Worm (Caenorhabditis elegans) whole organism, L1 larva: ENCODE measurements around the gene C53A5.13.

ENCODE experiments used
- C04F5.9 ChIP-seq: sonication (generic microtip); optimal IDR thresholded peaks from 2 replicates; lab custom pipeline; 2016; ENCODE audit warnings: missing genetic modification characterization, missing compliant biosample characterization
- C16A3.4 ChIP-seq: fragments of 150-350 bp; optimal IDR thresholded peaks from 2 replicates; lab custom pipeline; 2014; ENCODE audit warnings: missing biosample characterization, missing genetic modification characterization
- Y116A8C.19 ChIP-seq: sonication (generic microtip); optimal IDR thresholded peaks from 2 replicates; lab custom pipeline; 2016; ENCODE audit warnings: missing compliant biosample characterization, missing genetic modification characterization, borderline replicate concordance
- aly-2 ChIP-seq: fragments of 150-350 bp; optimal IDR thresholded peaks from 2 replicates; lab custom pipeline; 2014; ENCODE audit warnings: missing biosample characterization, missing genetic modification characterization
- blmp-1 ChIP-seq: fragments of 150-350 bp; optimal IDR thresholded peaks from 2 replicates; lab custom pipeline; 2014; ENCODE audit warnings: missing biosample characterization, missing genetic modification characterization
- ceh-63 ChIP-seq: fragments of 200-800 bp; sonication (Bioruptor generic); optimal IDR thresholded peaks from 2 replicates; lab custom pipeline; 2018; ENCODE audit warnings: mild to moderate bottlenecking, missing genetic modification characterization, missing compliant biosample characterization
- ceh-82 ChIP-seq, 3 experiments: fragments of 150-350 bp in 1 of 3; sonication (generic microtip) in 2 of 3; optimal IDR thresholded peaks; 2 replicates each; lab custom pipeline; 2014 to 2017; ENCODE audit warnings: missing biosample characterization in 3 of 3, missing genetic modification characterization in 3 of 3
- ceh-88 ChIP-seq: fragments of 200-800 bp; sonication (Bioruptor generic); IDR thresholded peaks from 2 replicates; pipeline ENCODE4 v1.3.6; 2022; ENCODE audit warnings: missing genetic modification characterization, missing compliant biosample characterization
- ceh-90 ChIP-seq: sonication (generic microtip); optimal IDR thresholded peaks from 2 replicates; lab custom pipeline; 2016; ENCODE audit warnings: missing genetic modification characterization, missing compliant biosample characterization
- ces-1 ChIP-seq: fragments of 150-350 bp; optimal IDR thresholded peaks from 2 replicates; lab custom pipeline; 2014; ENCODE audit warnings: missing biosample characterization, missing genetic modification reagents, missing genetic modification characterization
- dpl-1 ChIP-seq, 3 experiments: fragments of 150-350 bp in 2 of 3; sonication (generic microtip) in 1 of 3; optimal IDR thresholded peaks; 2 replicates each; lab custom pipeline; 2014 to 2017; ENCODE audit warnings: missing biosample characterization in 3 of 3, missing genetic modification characterization in 3 of 3, missing genetic modification reagents in 3 of 3
- efl-1 ChIP-seq, 4 experiments: fragments of 150-350 bp; optimal IDR thresholded peaks in 3 of 4; peaks in 1 of 4; 1 replicate in 1 of 4; 2 replicates in 3 of 4; lab custom pipeline; 2014; ENCODE audit warnings: missing biosample characterization in 2 of 4, missing genetic modification characterization in 2 of 4, missing genetic modification reagents in 2 of 4
- efl-3 ChIP-seq: fragments of 200-800 bp; sonication (Bioruptor generic); optimal IDR thresholded peaks from 2 replicates; lab custom pipeline; 2018; ENCODE audit warnings: mild to moderate bottlenecking, missing genetic modification characterization, missing compliant biosample characterization
- egl-13 ChIP-seq: sonication (generic microtip); optimal IDR thresholded peaks from 2 replicates; lab custom pipeline; 2016; ENCODE audit warnings: missing genotype, missing genetic modification reagents, missing genetic modification characterization, missing compliant biosample characterization
- elt-2 ChIP-seq: sonication (generic microtip); optimal IDR thresholded peaks from 2 replicates; lab custom pipeline; 2016; ENCODE audit warnings: missing genetic modification characterization, mild to moderate bottlenecking, inconsistent platforms, missing compliant biosample characterization, missing genetic modification reagents
- elt-3 ChIP-seq, 6 experiments: fragments of 150-350 bp in 1 of 6; sonication (generic microtip); optimal IDR thresholded peaks; 2 replicates each; lab custom pipeline; 2017 to 2018; ENCODE audit warnings: missing biosample characterization in 6 of 6, missing genetic modification characterization in 6 of 6, inconsistent platforms in 1 of 6
- ets-5 ChIP-seq: fragments of 200-800 bp; sonication (Bioruptor generic); IDR thresholded peaks from 2 replicates; pipeline ENCODE4 v1.3.6; 2022; ENCODE audit warnings: missing genetic modification characterization, missing compliant biosample characterization
- fkh-4 ChIP-seq: sonication (generic microtip); optimal IDR thresholded peaks from 2 replicates; lab custom pipeline; 2016; ENCODE audit warnings: missing compliant biosample characterization, missing genetic modification characterization, borderline replicate concordance
- fkh-8 ChIP-seq: sonication (generic microtip); optimal IDR thresholded peaks from 2 replicates; lab custom pipeline; 2016; ENCODE audit warnings: mild to moderate bottlenecking, missing genetic modification characterization, missing compliant biosample characterization
- fos-1 ChIP-seq: fragments of 150-350 bp; optimal IDR thresholded peaks from 2 replicates; lab custom pipeline; 2014; ENCODE audit warnings: missing biosample characterization, missing genetic modification characterization
- hlh-17 ChIP-seq: fragments of 200-800 bp; sonication (Bioruptor generic); optimal IDR thresholded peaks from 2 replicates; lab custom pipeline; 2018; ENCODE audit warnings: missing genetic modification characterization, mild to moderate bottlenecking, missing compliant biosample characterization, moderate library complexity, borderline replicate concordance
- irx-1 ChIP-seq: sonication (generic microtip); optimal IDR thresholded peaks from 2 replicates; lab custom pipeline; 2016; ENCODE audit warnings: missing genetic modification characterization, missing compliant biosample characterization
- lin-13 ChIP-seq: fragments of 150-350 bp; optimal IDR thresholded peaks from 2 replicates; lab custom pipeline; 2014; ENCODE audit warnings: missing biosample characterization, missing genetic modification reagents, missing genetic modification characterization
- lin-14 ChIP-seq: fragments of 200-800 bp; sonication (Bioruptor generic); optimal IDR thresholded peaks from 2 replicates; lab custom pipeline; 2018; ENCODE audit warnings: mild to moderate bottlenecking, missing genetic modification characterization, moderate library complexity, missing compliant biosample characterization
- lin-35 ChIP-seq, 2 experiments: fragments of 150-350 bp; optimal IDR thresholded peaks; 2 replicates each; lab custom pipeline; 2014; ENCODE audit warnings: missing biosample characterization in 2 of 2, missing genetic modification characterization in 2 of 2, missing genetic modification reagents in 2 of 2
- lir-3 ChIP-seq: sonication (generic microtip); optimal IDR thresholded peaks from 2 replicates; lab custom pipeline; 2016; ENCODE audit warnings: mild to moderate bottlenecking, missing genetic modification characterization, moderate library complexity, missing compliant biosample characterization; ENCODE audit not compliant: poor library complexity
- mab-9 ChIP-seq: fragments of 200-800 bp; sonication (Bioruptor generic); IDR thresholded peaks from 2 replicates; pipeline ENCODE4 v1.3.6; 2022; ENCODE audit warnings: missing genetic modification reagents, missing genetic modification characterization, missing compliant biosample characterization
- mef-2 ChIP-seq: fragments of 150-350 bp; optimal IDR thresholded peaks from 2 replicates; lab custom pipeline; 2014; ENCODE audit warnings: missing biosample characterization, missing genetic modification characterization
- mep-1 ChIP-seq: fragments of 150-350 bp; optimal IDR thresholded peaks from 2 replicates; lab custom pipeline; 2014; ENCODE audit warnings: missing biosample characterization, missing genetic modification characterization
- nhr-12 ChIP-seq: sonication (generic microtip); optimal IDR thresholded peaks from 2 replicates; lab custom pipeline; 2017; ENCODE audit warnings: missing biosample characterization, missing genetic modification characterization
- nhr-19 ChIP-seq: fragments of 200-800 bp; sonication (Bioruptor generic); conservative IDR thresholded peaks from 2 replicates; pipeline ENCODE4 v1.3.6; 2022; ENCODE audit warnings: missing genetic modification characterization, missing compliant biosample characterization
- nhr-20 ChIP-seq: sonication (generic microtip); optimal IDR thresholded peaks from 2 replicates; lab custom pipeline; 2016; ENCODE audit warnings: mild to moderate bottlenecking, missing genetic modification characterization, missing compliant biosample characterization
- nhr-237 ChIP-seq: fragments of 150-350 bp; optimal IDR thresholded peaks from 2 replicates; lab custom pipeline; 2014; ENCODE audit warnings: missing biosample characterization, missing genetic modification characterization
- nhr-71 ChIP-seq: sonication (generic microtip); optimal IDR thresholded peaks from 2 replicates; lab custom pipeline; 2016; ENCODE audit warnings: mild to moderate bottlenecking, missing genetic modification characterization, moderate library complexity, missing compliant biosample characterization
- nhr-76 ChIP-seq: sonication (generic microtip); optimal IDR thresholded peaks from 2 replicates; lab custom pipeline; 2017; ENCODE audit warnings: missing biosample characterization, missing genetic modification characterization
- nhr-85 ChIP-seq: sonication (generic microtip); peaks from one replicate; lab custom pipeline; 2016; ENCODE audit warnings: missing genetic modification characterization, inconsistent platforms, missing compliant biosample characterization
- nhr-90 ChIP-seq: sonication (generic microtip); optimal IDR thresholded peaks from 2 replicates; lab custom pipeline; 2016; ENCODE audit warnings: mild to moderate bottlenecking, missing genetic modification characterization, missing compliant biosample characterization; ENCODE audit not compliant: poor library complexity
- pax-3 ChIP-seq: fragments of 200-800 bp; sonication (Bioruptor generic); optimal IDR thresholded peaks from 2 replicates; lab custom pipeline; 2018; ENCODE audit warnings: mild to moderate bottlenecking, missing genetic modification characterization, moderate library complexity, missing compliant biosample characterization
- pqm-1 ChIP-seq: sonication (generic microtip); optimal IDR thresholded peaks from 3 replicates; lab custom pipeline; 2017; ENCODE audit warnings: missing biosample characterization, missing genetic modification characterization
- rnt-1 ChIP-seq: sonication (generic microtip); optimal IDR thresholded peaks from 2 replicates; lab custom pipeline; 2016; ENCODE audit warnings: mild to moderate bottlenecking, missing genetic modification characterization, moderate library complexity, missing compliant biosample characterization
- skn-1 ChIP-seq: fragments of 150-350 bp; optimal IDR thresholded peaks from 2 replicates; lab custom pipeline; 2014; ENCODE audit warnings: missing biosample characterization, missing genetic modification characterization
- sox-4 ChIP-seq: sonication (generic microtip); optimal IDR thresholded peaks from 2 replicates; lab custom pipeline; 2016; ENCODE audit warnings: missing genetic modification characterization, missing compliant biosample characterization
- tlp-1 ChIP-seq: fragments of 150-350 bp; optimal IDR thresholded peaks from 2 replicates; lab custom pipeline; 2014; ENCODE audit warnings: missing biosample characterization, missing genetic modification characterization
- unc-130 ChIP-seq: fragments of 150-350 bp; optimal IDR thresholded peaks from 2 replicates; lab custom pipeline; 2017; ENCODE audit warnings: missing biosample characterization, missing genetic modification characterization, inconsistent platforms
- unc-62 ChIP-seq: fragments of 150-350 bp; optimal IDR thresholded peaks from 2 replicates; lab custom pipeline; 2014; ENCODE audit warnings: missing biosample characterization, missing genetic modification reagents, missing genetic modification characterization
- unc-86 ChIP-seq: sonication (generic microtip); optimal IDR thresholded peaks from 2 replicates; lab custom pipeline; 2016; ENCODE audit warnings: missing genetic modification characterization, missing compliant biosample characterization
- unc-98 ChIP-seq: fragments of 200-800 bp; sonication (Bioruptor generic); IDR thresholded peaks from 2 replicates; pipeline ENCODE4 v1.3.6; 2022; ENCODE audit warnings: missing genetic modification characterization, missing compliant biosample characterization
- vab-15 ChIP-seq: sonication (generic microtip); optimal IDR thresholded peaks from 2 replicates; lab custom pipeline; 2017; ENCODE audit warnings: missing genotype, mild to moderate bottlenecking, missing genetic modification characterization, missing compliant biosample characterization
- ztf-4 ChIP-seq: fragments of 150-350 bp; optimal IDR thresholded peaks from 2 replicates; lab custom pipeline; 2014; ENCODE audit warnings: missing biosample characterization, missing genetic modification characterization

The C53A5.13 gene

DNA sequence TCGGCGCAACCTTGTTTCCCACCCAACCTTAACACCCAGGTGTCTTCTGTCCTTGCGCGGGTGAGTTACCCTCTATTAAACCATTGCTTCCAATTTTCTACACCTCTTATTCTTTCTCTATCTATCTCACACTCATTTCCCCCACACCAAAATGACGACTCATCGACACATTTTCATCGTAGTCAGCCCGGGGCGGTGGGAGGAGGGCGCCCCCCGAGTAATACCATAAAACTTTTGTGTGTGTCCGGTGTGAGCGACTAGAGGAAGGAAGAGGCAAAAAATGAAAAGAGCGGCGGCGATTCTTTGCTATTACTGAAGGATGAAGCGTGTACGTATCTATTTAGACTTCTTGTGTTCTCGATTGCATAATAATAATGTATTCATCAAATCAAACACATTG, 41.9 kb upstream of the C53A5.13 start:
- TF ChIP-seq lir-3 (tag; lab: Kevin White, UChicago) (no peak), vab-15 (tag; lab: Kevin White, UChicago) (no peak), skn-1 (no peak), elt-2 (peak; percentile 17), sox-4 (no peak), blmp-1 (tag; lab: Kevin White, UChicago) (no peak), ces-1 (GFP tag; lab: Kevin White, UChicago) (no peak), ceh-63 (no peak), unc-98 (GFP tag; lab: Robert Waterston, UW) (no peak), unc-62 (GFP tag; lab: Kevin White, UChicago) (no peak), lin-14 (GFP tag; lab: Kevin White, UChicago) (peak; percentile 62), fkh-8 (tag; lab: Kevin White, UChicago) (no peak), pax-3 (tag; lab: Kevin White, UChicago) (peak; percentile 6), nhr-90 (tag; lab: Kevin White, UChicago) (no peak), nhr-237 (no peak), ceh-88 (GFP tag; lab: Robert Waterston, UW) (no peak), dpl-1 (GFP tag; optimal IDR thresholded peaks at IDR 0.05; lab: Kevin White, UChicago) (no peak), egl-13 (no peak), C04F5.9 (tag; lab: Kevin White, UChicago) (no peak), ceh-90 (tag; lab: Kevin White, UChicago) (no peak), Y116A8C.19 (tag; lab: Kevin White, UChicago) (no peak), nhr-71 (tag; lab: Kevin White, UChicago) (peak; percentile 1), ets-5 (GFP tag; lab: Robert Waterston, UW) (no peak), ceh-82 (tag; optimal IDR thresholded peaks at IDR 0.05; lab: Kevin White, UChicago) (no peak), C16A3.4 (tag; lab: Kevin White, UChicago) (no peak), lin-35 (GFP tag; optimal IDR thresholded peaks at IDR 0.05; lab: Kevin White, UChicago) (no peak), mef-2 (no peak), mab-9 (no peak), hlh-17 (no peak), nhr-85 (no peak), efl-3 (GFP tag; lab: Kevin White, UChicago) (no peak), rnt-1 (peak; percentile 20), efl-1 (optimal IDR thresholded peaks at IDR 0.05; lab: Kevin White, UChicago) (no peak), efl-1 (GFP tag; optimal IDR thresholded peaks at IDR 0.05 in 1 of 2; lab: Kevin White, UChicago) (peak in 1 of 2 experiments; percentile 74), aly-2 (tag; lab: Kevin White, UChicago) (no peak), unc-86 (tag; lab: Kevin White, UChicago) (no peak), nhr-20 (tag; lab: Kevin White, UChicago) (no peak)

DNA sequence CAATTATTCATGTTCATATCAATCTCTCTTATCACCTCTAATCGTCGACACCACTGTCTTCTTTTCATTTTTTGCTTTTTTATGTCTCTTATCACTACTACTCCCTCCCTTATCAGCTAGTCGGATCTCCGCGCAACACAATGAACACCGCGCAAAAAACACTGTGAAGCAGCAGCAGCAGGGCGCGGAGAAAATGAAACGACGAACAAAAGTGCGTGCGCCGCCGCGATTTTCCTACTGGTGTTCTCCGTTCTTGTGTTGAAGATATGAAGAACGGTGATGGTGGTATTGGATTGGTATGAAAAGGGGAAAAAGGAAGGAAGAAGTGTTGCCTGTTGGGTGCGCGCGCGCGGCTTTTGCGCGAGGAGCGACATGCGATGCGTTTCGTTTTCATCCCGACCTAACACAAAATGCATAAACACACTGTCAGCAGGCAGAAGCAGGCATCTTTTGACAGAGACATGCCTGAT, 40.9 kb upstream of the C53A5.13 start:
- TF ChIP-seq pqm-1 = peak; percentile 80
- TF ChIP-seq irx-1 (tag; lab: Kevin White, UChicago) = no peak
- no peak for TF ChIP-seq mep-1 (tag; lab: Kevin White, UChicago)
- peak; percentile 71 for TF ChIP-seq nhr-85
- no peak for TF ChIP-seq lin-13
- TF ChIP-seq ztf-4 (tag; lab: Kevin White, UChicago) = no peak
- TF ChIP-seq fkh-4 (tag; lab: Kevin White, UChicago) = no peak
- no peak for TF ChIP-seq mef-2
- peak; percentile 31 for TF ChIP-seq tlp-1 (tag; lab: Kevin White, UChicago)
- TF ChIP-seq lin-14 (GFP tag; lab: Kevin White, UChicago) = peak; percentile 62
- TF ChIP-seq unc-130 (tag; lab: Kevin White, UChicago) = no peak
- no peak for TF ChIP-seq fos-1 (tag; lab: Kevin White, UChicago)
- no peak for TF ChIP-seq nhr-19 (GFP tag; lab: Robert Waterston, UW)
- TF ChIP-seq nhr-76 = no peak
- TF ChIP-seq fkh-8 (tag; lab: Kevin White, UChicago) = no peak
- peak; percentile 83 for TF ChIP-seq elt-2
- peak; percentile 75 for TF ChIP-seq blmp-1 (tag; lab: Kevin White, UChicago)
- no peak for TF ChIP-seq egl-13
- TF ChIP-seq mab-9 = no peak
- TF ChIP-seq lin-35 (GFP tag; optimal IDR thresholded peaks at IDR 0.05; lab: Kevin White, UChicago) = no peak
- peak in 1 of 6 experiments; percentile 25 for TF ChIP-seq elt-3 (tag; optimal IDR thresholded peaks at IDR 0.05; lab: Kevin White, UChicago)
- TF ChIP-seq efl-1 (optimal IDR thresholded peaks at IDR 0.05; lab: Kevin White, UChicago) = no peak
- TF ChIP-seq efl-1 (GFP tag; optimal IDR thresholded peaks at IDR 0.05 in 1 of 2; lab: Kevin White, UChicago) = no peak
- no peak for TF ChIP-seq nhr-12 (tag; lab: Kevin White, UChicago)
